Worm (Caenorhabditis elegans) whole organism, L4/young adult: ENCODE data around the gene F08H9.4.

ENCODE experiments used
- W03F9.2 ChIP-seq: fragments of 150-350 bp; optimal IDR thresholded peaks from 2 replicates; lab custom pipeline; 2014; ENCODE audit warnings: missing biosample characterization, missing genetic modification characterization
- dao-5 ChIP-seq: sonication (generic microtip); optimal IDR thresholded peaks from 2 replicates; lab custom pipeline; 2016; ENCODE audit warnings: missing genotype, missing genetic modification characterization, moderate library complexity, missing compliant biosample characterization
- him-1 ChIP-seq: sonication (generic microtip); optimal IDR thresholded peaks from 2 replicates; lab custom pipeline; 2016; ENCODE audit warnings: missing genotype, missing genetic modification reagents, missing genetic modification characterization, missing compliant biosample characterization

DNA sequence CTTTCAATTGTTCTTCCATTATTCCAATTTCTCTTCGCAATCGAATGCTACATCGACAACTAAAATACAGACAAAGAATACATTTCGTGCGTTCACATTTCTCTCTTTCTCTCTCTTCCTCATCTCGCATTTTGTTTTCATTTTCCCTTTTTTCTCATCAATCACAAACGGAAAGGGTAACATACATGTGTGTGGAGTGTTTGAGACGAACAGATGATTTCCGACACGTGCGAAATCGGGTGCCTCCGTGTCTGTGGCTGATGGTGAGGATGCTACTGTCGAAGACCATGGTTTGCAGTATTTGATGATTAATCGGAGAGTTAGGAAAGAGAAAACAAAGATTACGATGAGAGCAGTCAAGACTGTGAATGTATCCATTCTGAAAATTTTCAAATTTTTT is 46.5 kb upstream of the F08H9.4 start, which contains the start of gene R02D5.9:
- no peak for TF ChIP-seq him-1 (tag; lab: Kevin White, UChicago)
- TF ChIP-seq W03F9.2, result no peak
- no peak for TF ChIP-seq dao-5 (tag; lab: Kevin White, UChicago)
